Worm (Caenorhabditis elegans): ENCODE data around the gene srh-166.

srh-166 gene

DNA sequence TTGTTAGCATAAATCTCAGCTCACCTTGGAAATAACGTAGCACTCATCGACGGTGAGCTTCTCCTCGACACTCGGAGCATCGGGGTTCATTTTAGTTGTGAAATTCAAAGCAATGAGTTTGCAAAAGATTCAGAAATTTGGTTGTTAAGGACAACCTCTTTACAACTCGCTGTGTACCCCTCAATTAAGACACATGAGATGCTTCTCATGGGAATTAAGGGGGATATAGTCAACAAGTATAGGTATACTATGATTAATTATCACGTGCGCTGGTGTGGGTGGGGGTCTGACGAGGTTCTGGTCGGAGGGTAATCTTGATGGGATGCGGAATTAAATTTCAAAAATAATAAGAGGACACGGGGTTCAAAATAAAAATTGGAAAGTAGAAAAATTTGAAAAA lies 25.3 kb downstream of the srh-166 start, which contains the start of gene dct-14:
TSS of gene dct-14 (minus strand) at position 101 of the 400 bp plus-strand sequence.
- TF ChIP-seq dao-5 (tag; optimal IDR thresholded peaks at IDR 0.05) = no peak

ce11 chrV:20499642-20500041 lies 26.0 kb downstream of the srh-166 start:
- TF ChIP-seq him-1 (tag; optimal IDR thresholded peaks at IDR 0.05) (no peak), W03F9.2 (tag; optimal IDR thresholded peaks at IDR 0.05) (no peak), dao-5 (tag; optimal IDR thresholded peaks at IDR 0.05) (no peak)

DNA sequence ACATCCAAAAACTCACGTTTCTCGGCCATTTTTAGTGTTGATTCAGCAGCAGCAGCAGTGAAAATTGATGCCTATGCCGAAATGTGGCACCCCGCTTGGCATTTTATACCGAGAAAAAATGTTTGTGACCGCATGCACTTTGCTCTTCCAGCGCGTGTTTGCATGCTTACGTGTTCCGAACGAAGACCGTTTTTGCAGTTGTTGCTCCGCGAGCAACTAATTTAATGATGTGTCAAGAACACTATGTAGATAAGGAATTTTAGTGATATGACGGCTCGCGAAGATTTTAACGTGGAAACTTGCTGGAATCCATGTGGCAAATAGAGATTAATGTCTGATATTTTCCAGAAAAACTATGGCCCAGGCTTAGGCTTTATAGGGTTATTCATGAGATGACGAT lies 26.7 kb downstream of the srh-166 start, which contains the start of gene dct-16:
TSS of gene dct-16 (minus strand) at position 78 of the 400 bp plus-strand sequence.
- TF ChIP-seq him-1 (tag; optimal IDR thresholded peaks at IDR 0.05) (no peak), W03F9.2 (tag; optimal IDR thresholded peaks at IDR 0.05) (no peak), dao-5 (tag; optimal IDR thresholded peaks at IDR 0.05) (no peak)

DNA sequence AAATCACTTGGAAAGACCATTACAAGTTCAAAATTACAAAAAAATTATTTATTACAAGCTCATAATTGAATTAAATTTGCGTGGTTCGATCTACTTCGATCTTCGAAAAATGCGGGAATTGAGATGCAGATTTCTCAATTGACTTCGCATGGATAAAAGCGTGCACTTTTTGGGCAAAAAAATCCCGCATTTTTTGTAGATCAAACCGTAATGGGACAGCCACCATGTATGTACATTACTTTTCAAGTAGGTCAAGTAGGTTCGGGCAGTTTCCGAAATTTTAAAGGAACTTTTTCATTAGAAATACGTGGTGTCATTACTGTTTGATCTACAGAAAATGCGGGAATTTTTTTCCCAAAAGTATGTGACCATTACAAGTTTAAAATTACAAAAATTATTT lies 28.1 kb downstream of the srh-166 start:
- TF ChIP-seq dao-5 (tag; optimal IDR thresholded peaks at IDR 0.05) = no peak

- TF ChIP-seq dao-5 (tag; optimal IDR thresholded peaks at IDR 0.05) (no peak), him-1 (tag; optimal IDR thresholded peaks at IDR 0.05) (no peak), W03F9.2 (tag; optimal IDR thresholded peaks at IDR 0.05) (no peak)
These were observed 32.1 kb downstream of the srh-166 start, which contains the start of gene B0250.5 for ce11 chrV:20493271-20494231. TSS of gene B0250.5 (plus strand) at chrV:20493924.

ce11 chrV:20492385-20492784 lies 33.3 kb downstream of the srh-166 start, which contains the start of gene srbc-79:
TSS of gene srbc-79 (minus strand) at chrV:20492485.
- TF ChIP-seq W03F9.2 (tag; optimal IDR thresholded peaks at IDR 0.05) (no peak), dao-5 (tag; optimal IDR thresholded peaks at IDR 0.05) (no peak), him-1 (tag; optimal IDR thresholded peaks at IDR 0.05) (no peak)

DNA sequence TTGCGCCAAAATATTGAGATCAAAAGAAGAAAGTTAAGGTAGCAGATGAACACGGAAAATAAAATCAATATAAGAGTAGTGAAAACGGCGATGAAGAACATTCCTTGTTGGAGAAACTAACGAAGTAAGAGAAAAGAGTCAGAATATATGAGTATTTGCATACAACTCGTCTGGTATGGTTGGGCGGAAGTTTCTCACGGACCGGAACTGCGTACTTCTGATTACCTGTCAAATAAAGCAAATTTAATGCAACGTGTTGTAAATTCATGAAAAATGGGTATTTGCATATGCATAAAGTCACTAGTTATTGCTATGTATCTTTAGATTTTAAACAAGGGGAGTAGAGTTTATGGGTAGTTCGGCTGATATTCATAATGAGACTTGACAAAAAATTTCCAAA lies 36.6 kb downstream of the srh-166 start, which contains the start of gene srbc-78:
TSS of gene srbc-78 (minus strand) at position 101 of the 400 bp plus-strand sequence.
- TF ChIP-seq W03F9.2 (tag; optimal IDR thresholded peaks at IDR 0.05) (no peak), dao-5 (tag; optimal IDR thresholded peaks at IDR 0.05) (no peak), him-1 (tag; optimal IDR thresholded peaks at IDR 0.05) (no peak)

DNA sequence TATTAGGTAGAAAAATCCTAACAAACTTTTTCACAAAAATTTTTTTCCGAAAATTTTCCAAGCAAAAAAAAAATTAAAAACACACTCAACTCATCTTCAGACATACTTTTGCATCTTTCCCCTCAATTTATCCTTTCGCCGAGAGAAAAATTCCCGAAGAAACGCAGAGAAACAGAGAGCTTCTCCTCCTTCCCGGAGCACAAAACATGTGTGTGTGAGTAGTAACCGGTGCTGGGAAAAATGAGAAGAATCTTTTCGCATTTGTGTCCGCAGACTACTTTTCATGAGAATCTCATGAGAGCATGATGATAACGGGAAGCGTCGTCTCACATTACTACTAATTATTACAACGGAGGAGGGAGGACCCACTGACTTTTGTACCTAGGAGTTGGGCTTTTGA lies 39.1 kb downstream of the srh-166 start:
- TF ChIP-seq him-1 (tag; optimal IDR thresholded peaks at IDR 0.05) (no peak), W03F9.2 (tag; optimal IDR thresholded peaks at IDR 0.05) (no peak), dao-5 (tag; optimal IDR thresholded peaks at IDR 0.05) (no peak)

ce11 chrV:20485285-20485684 lies 40.4 kb downstream of the srh-166 start, which contains the start of gene dhcr-7:
TSS of gene dhcr-7 (minus strand) at chrV:20485385.
- TF ChIP-seq dao-5 (tag; optimal IDR thresholded peaks at IDR 0.05) (no peak), him-1 (tag; optimal IDR thresholded peaks at IDR 0.05) (no peak), W03F9.2 (tag; optimal IDR thresholded peaks at IDR 0.05) (no peak)

ce11 chrV:20480790-20481189 lies 44.9 kb downstream of the srh-166 start:
- TF ChIP-seq W03F9.2 (tag; optimal IDR thresholded peaks at IDR 0.05) = no peak
- no peak for TF ChIP-seq him-1 (tag; optimal IDR thresholded peaks at IDR 0.05)
- no peak for TF ChIP-seq dao-5 (tag; optimal IDR thresholded peaks at IDR 0.05)

DNA sequence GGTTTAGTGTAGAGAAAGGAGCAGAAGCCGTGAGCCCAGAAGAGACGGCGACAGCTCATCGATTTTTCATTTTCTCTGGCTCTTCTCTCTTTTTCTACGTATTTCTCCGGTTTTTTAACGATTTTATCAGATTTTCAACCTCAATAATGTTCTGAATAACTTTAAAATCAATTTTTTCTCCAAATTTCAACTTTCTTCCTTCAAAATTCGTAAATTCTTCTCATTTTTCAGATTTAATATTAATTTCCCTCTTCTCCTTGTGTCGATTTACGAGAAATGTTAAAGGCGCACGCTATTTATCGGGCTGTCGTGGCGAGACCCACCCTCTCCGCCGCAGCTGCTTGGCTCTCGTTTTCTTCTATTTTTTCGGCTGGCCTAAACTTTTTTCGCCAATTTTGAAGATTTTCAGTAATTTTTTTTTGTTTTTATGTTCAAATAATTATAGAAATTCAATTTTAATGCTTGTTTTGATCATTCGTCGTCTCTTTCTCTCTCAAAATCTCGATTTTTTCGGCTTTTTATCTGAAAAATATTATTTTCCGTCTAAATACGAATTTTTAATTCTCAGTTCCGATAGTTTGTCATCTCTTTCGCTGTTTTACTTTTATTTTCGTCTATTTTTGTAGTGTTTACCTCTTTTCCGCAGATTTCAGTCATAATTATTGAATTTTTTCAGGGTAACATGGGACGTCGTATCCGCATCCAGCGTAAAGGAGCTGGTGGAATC lies 46.5 kb downstream of the srh-166 start, which contains the start of the genes calf-1 and rpl-2:
TSS of gene calf-1 (minus strand) at position 77 of the 727 bp plus-strand sequence.
TSS of gene rpl-2 (plus strand) at position 677 of the 727 bp plus-strand sequence.
- TF ChIP-seq dao-5 (tag; optimal IDR thresholded peaks at IDR 0.05) (no peak), W03F9.2 (tag; optimal IDR thresholded peaks at IDR 0.05) (peak; percentile 33), him-1 (tag; optimal IDR thresholded peaks at IDR 0.05) (no peak)

DNA sequence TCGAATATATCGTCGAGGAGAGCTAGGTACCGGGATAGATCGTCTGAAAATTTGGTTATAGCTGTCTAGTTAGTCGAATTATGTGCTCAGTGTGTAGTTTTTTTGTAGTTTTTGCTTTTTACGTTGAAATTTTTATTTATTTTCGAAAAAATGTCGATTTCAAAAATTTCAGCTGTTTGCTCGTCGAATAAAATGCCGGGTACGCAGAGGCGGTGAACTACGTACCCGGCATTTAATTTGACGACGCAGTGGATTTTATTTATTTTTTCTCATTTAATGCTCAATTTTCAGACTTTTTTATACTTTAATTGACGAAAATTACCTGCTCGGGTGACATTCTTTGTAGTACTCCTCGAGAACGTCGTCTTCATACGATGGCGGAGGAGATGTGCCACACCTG lies 48.7 kb downstream of the srh-166 start:
- TF ChIP-seq him-1 (tag; optimal IDR thresholded peaks at IDR 0.05) = no peak
- no peak for TF ChIP-seq dao-5 (tag; optimal IDR thresholded peaks at IDR 0.05)
- TF ChIP-seq W03F9.2 (tag; optimal IDR thresholded peaks at IDR 0.05) = no peak

DNA sequence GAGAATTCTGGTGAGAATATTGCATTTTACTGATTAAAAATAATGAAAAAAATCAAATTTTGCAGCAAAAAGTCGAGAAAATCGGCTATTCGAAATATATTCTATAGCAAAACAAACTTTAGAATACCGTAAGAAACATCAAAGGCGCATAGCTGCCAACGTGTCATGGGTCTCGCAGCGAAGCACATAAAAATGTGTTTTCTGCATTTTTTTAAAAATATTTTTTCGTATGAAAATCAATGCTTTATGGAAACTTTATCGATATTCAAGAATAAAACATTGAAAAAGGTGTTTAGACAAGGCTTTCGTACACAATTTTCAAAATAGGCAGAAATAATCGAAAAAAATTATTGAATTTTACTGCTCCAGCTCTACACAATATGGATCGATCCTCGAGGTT lies 49.2 kb downstream of the srh-166 start:
- TF ChIP-seq him-1 (tag; optimal IDR thresholded peaks at IDR 0.05) = no peak
- no peak for TF ChIP-seq W03F9.2 (tag; optimal IDR thresholded peaks at IDR 0.05)
- TF ChIP-seq dao-5 (tag; optimal IDR thresholded peaks at IDR 0.05) = no peak

- TF ChIP-seq dao-5 (tag; optimal IDR thresholded peaks at IDR 0.05) = no peak
- no peak for TF ChIP-seq him-1 (tag; optimal IDR thresholded peaks at IDR 0.05)
These were observed 49.8 kb downstream of the srh-166 start, which contains the start of gene B0250.7 for ce11 chrV:20475830-20476229. TSS of gene B0250.7 (minus strand) at chrV:20476061.

Measured in whole organism, L4/young adult.